Worm (Caenorhabditis elegans) whole organism, L4 larva: ENCODE measurements around the gene F45E1.2.

Experiments
- T20F7.1 ChIP-seq: fragments of 200-800 bp; sonication (Bioruptor generic); optimal IDR thresholded peaks from 2 replicates; lab custom pipeline; 2018; ENCODE audit warnings: mild to moderate bottlenecking, missing genetic modification characterization, missing compliant biosample characterization
- Y5F2A.4 ChIP-seq: fragments of 200-800 bp; sonication (Bioruptor generic); optimal IDR thresholded peaks from 2 replicates; lab custom pipeline; 2018; ENCODE audit warnings: mild to moderate bottlenecking, missing genetic modification characterization, missing compliant biosample characterization
- ama-1 ChIP-seq: fragments of 150-350 bp; optimal IDR thresholded peaks from 2 replicates; lab custom pipeline; 2014; ENCODE audit warnings: inconsistent platforms, mixed read lengths
- attf-4 ChIP-seq: sonication (generic microtip); optimal IDR thresholded peaks from 3 replicates; lab custom pipeline; 2017; ENCODE audit warnings: missing biosample characterization, missing genetic modification characterization
- ceh-44 ChIP-seq: fragments of 200-800 bp; sonication (Bioruptor generic); IDR thresholded peaks from 2 replicates; pipeline ENCODE4 v1.3.6; 2022; ENCODE audit warnings: missing genetic modification reagents, missing genetic modification characterization, missing compliant biosample characterization
- daf-16 ChIP-seq, 3 experiments: sonication (generic microtip); optimal IDR thresholded peaks; 2 replicates each; lab custom pipeline; 2016 to 2017; ENCODE audit warnings: missing genetic modification characterization in 3 of 3, missing genetic modification reagents in 3 of 3, mild to moderate bottlenecking in 2 of 3, missing compliant biosample characterization in 2 of 3, missing biosample characterization in 1 of 3, moderate library complexity in 1 of 3
- dpl-1 ChIP-seq: fragments of 150-350 bp; optimal IDR thresholded peaks from 2 replicates; lab custom pipeline; 2014; ENCODE audit warnings: missing biosample characterization, missing genetic modification reagents, missing genetic modification characterization
- jun-1 ChIP-seq: fragments of 150-350 bp; optimal IDR thresholded peaks from 2 replicates; lab custom pipeline; 2014; ENCODE audit warnings: missing biosample characterization, missing genetic modification reagents, missing genetic modification characterization
- mdl-1 ChIP-seq, 2 experiments: fragments of 150-350 bp in 1 of 2; sonication (generic microtip) in 1 of 2; optimal IDR thresholded peaks; 2 replicates each; lab custom pipeline; 2014 to 2017; ENCODE audit warnings: missing biosample characterization in 2 of 2, missing genetic modification characterization in 2 of 2
- nhr-11 ChIP-seq: fragments of 150-350 bp; optimal IDR thresholded peaks from 2 replicates; lab custom pipeline; 2014; ENCODE audit warnings: missing biosample characterization, missing genetic modification characterization
- snpc-4 ChIP-seq: fragments of 150-350 bp; optimal IDR thresholded peaks from 2 replicates; lab custom pipeline; 2014; ENCODE audit warnings: missing biosample characterization, missing genetic modification characterization
- tag-97 ChIP-seq: fragments of 200-800 bp; sonication (Bioruptor generic); IDR thresholded peaks from 2 replicates; pipeline ENCODE4 v1.3.6; 2022; ENCODE audit warnings: missing genetic modification characterization, missing compliant biosample characterization
- unc-62 ChIP-seq, 3 experiments: fragments of 150-350 bp in 1 of 3; sonication (generic microtip); optimal IDR thresholded peaks in 2 of 3; peaks in 1 of 3; 1 replicate in 1 of 3; 2 replicates in 2 of 3; lab custom pipeline; 2014 to 2017; ENCODE audit warnings: missing biosample characterization in 3 of 3, missing genetic modification characterization in 3 of 3, missing genetic modification reagents in 3 of 3, missing genotype in 1 of 3
- ztf-11 ChIP-seq: fragments of 150-350 bp; optimal IDR thresholded peaks from 2 replicates; lab custom pipeline; 2014; ENCODE audit warnings: missing biosample characterization, missing genetic modification characterization

- no peak for TF ChIP-seq dpl-1 (GFP tag; lab: Kevin White, UChicago)
- TF ChIP-seq jun-1, result no peak
- TF ChIP-seq ztf-11 (tag; lab: Kevin White, UChicago), result no peak
- peak in 1 of 2 experiments; percentile 60 for TF ChIP-seq daf-16 (GFP tag; optimal IDR thresholded peaks at IDR 0.05; lab: Kevin White, UChicago)
- TF ChIP-seq daf-16 (tag; optimal IDR thresholded peaks at IDR 0.05; lab: Kevin White, UChicago), result no peak
- no peak for TF ChIP-seq T20F7.1 (GFP tag; lab: Kevin White, UChicago)
- no peak for TF ChIP-seq snpc-4 (tag; lab: Kevin White, UChicago)
- no peak for TF ChIP-seq tag-97 (GFP tag; lab: Robert Waterston, UW)
- TF ChIP-seq Y5F2A.4 (GFP tag; lab: Kevin White, UChicago), result no peak
- no peak for TF ChIP-seq nhr-11 (tag; lab: Kevin White, UChicago)
- no peak for TF ChIP-seq attf-4
- TF ChIP-seq unc-62 (GFP tag; optimal IDR thresholded peaks at IDR 0.05 in 1 of 2; lab: Kevin White, UChicago), result no peak
- TF ChIP-seq unc-62 (tag; optimal IDR thresholded peaks at IDR 0.05; lab: Kevin White, UChicago), result no peak
- TF ChIP-seq ceh-44, result no peak
- TF ChIP-seq ama-1 (lab: Kevin White, UChicago), result no peak
- TF ChIP-seq mdl-1 (tag; optimal IDR thresholded peaks at IDR 0.05; lab: Kevin White, UChicago), result no peak
These were observed 49.2 kb upstream of the F45E1.2 start, which contains the start of gene dct-1 for ce11 chrX:7954328-7954727.
